Fruit fly (Drosophila melanogaster): ENCODE results near the gene yata.

yata gene

DNA sequence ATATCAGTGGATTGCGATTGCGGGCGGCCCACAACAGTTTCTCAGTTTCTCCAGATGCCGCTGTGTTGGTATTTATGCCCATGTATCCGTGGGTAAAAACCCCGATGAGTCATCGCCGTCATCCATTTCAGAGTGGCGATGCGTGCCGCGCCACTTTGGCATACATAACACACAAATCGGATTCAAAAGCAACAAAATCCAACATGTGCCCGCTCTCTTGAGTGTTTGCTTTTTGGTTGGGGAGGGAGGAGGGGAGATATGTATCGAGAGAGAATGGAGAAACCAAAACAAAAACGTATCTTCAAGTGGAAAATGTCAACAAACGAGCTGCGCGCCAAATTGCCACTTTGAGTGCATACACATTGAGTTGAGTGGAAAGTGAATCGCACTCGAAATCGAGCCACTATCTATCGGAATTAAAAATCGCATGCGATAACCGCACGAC is 22.6 kb downstream of the yata start (continued):
- TF ChIP-seq HLH3B (GFP tag; IDR thresholded peaks at IDR 0.05) = peak; percentile 30; the same call in 1 of the 2 replicates
- TF ChIP-seq Dref (GFP tag; IDR thresholded peaks at IDR 0.05) = no peak
- peak; percentile 50; the same call in 1 of the 2 replicates for TF ChIP-seq stc (GFP tag; IDR thresholded peaks at IDR 0.05)
- TF ChIP-seq gro (GFP tag; optimal IDR thresholded peaks at IDR 0.05) = no peak
- TF ChIP-seq CG18262 (tag; optimal IDR thresholded peaks at IDR 0.05) = no peak
- no peak for TF ChIP-seq CG17912 (GFP tag; optimal IDR thresholded peaks at IDR 0.05)
- no peak for TF ChIP-seq br (optimal IDR thresholded peaks at IDR 0.05)
- no peak for TF ChIP-seq CG10543 (GFP tag; optimal IDR thresholded peaks at IDR 0.05)
- TF ChIP-seq Ptx1 (GFP tag; IDR thresholded peaks at IDR 0.05) = no peak
- no peak for TF ChIP-seq CG17612 (GFP tag; IDR thresholded peaks at IDR 0.05)
- no peak for TF ChIP-seq Oli (tag; optimal IDR thresholded peaks at IDR 0.05)
- no peak for TF ChIP-seq HmgD (GFP tag; optimal IDR thresholded peaks at IDR 0.05)
- no peak for TF ChIP-seq pfk (GFP tag; optimal IDR thresholded peaks at IDR 0.05)
- peak; percentile 59 for TF ChIP-seq Deaf1 (tag; optimal IDR thresholded peaks at IDR 0.05)
- TF ChIP-seq Ets97D (GFP tag; optimal IDR thresholded peaks at IDR 0.05) = no peak
- TF ChIP-seq knrl (GFP tag; IDR thresholded peaks at IDR 0.05; ENCODE audit: partially characterized antibody) = no peak
- no peak; the same call in 1 of the 2 replicates for TF ChIP-seq ranshi (GFP tag; IDR thresholded peaks at IDR 0.05)
- no peak for TF ChIP-seq Antp (GFP tag; optimal IDR thresholded peaks at IDR 0.05)
- TF ChIP-seq ap (GFP tag; IDR thresholded peaks at IDR 0.05) = no peak
- no peak for TF ChIP-seq Six4 (GFP tag; optimal IDR thresholded peaks at IDR 0.05)
- no peak for TF ChIP-seq Dek (tag; optimal IDR thresholded peaks at IDR 0.05)
- no peak for TF ChIP-seq CG2712 (tag; optimal IDR thresholded peaks at IDR 0.05)
- TF ChIP-seq CG4404 (GFP tag; IDR thresholded peaks at IDR 0.05) = no peak
- no peak for TF ChIP-seq CG1529 (GFP tag; optimal IDR thresholded peaks at IDR 0.05)
- TF ChIP-seq chn (GFP tag; optimal IDR thresholded peaks at IDR 0.05) = no peak
- no peak for TF ChIP-seq vfl (GFP tag; optimal IDR thresholded peaks at IDR 0.05)
- TF ChIP-seq unc-4 (GFP tag; IDR thresholded peaks at IDR 0.05; ENCODE audit: partially characterized antibody) = peak; percentile 30; the same call in 1 of the 2 replicates
- TF ChIP-seq Kr (GFP tag; optimal IDR thresholded peaks at IDR 0.05) = no peak
- TF ChIP-seq Hmx (GFP tag; optimal IDR thresholded peaks at IDR 0.05) = no peak
- TF ChIP-seq CG15479 (GFP tag; optimal IDR thresholded peaks at IDR 0.05) = peak; percentile 65
- no peak for TF ChIP-seq CG2116 (GFP tag; optimal IDR thresholded peaks at IDR 0.05)
- peak; percentile 57 for TF ChIP-seq Dp (GFP tag; optimal IDR thresholded peaks at IDR 0.05)
- no peak for TF ChIP-seq CG10959 (GFP tag; IDR thresholded peaks at IDR 0.05)
- no peak for TF ChIP-seq Xbp1 (GFP tag; optimal IDR thresholded peaks at IDR 0.05)
- no peak for TF ChIP-seq CG7839 (tag; optimal IDR thresholded peaks at IDR 0.05)
- no peak for TF ChIP-seq Optix (GFP tag; IDR thresholded peaks at IDR 0.05)
- TF ChIP-seq CG13123 (GFP tag; optimal IDR thresholded peaks at IDR 0.05) = no peak
- TF ChIP-seq inv (GFP tag; IDR thresholded peaks at IDR 0.05; ENCODE audit: partially characterized antibody) = peak; percentile 33; the same call in 1 of the 2 replicates
- TF ChIP-seq Sin3A (optimal IDR thresholded peaks at IDR 0.05) = no peak
- peak; percentile 69; the same call in 1 of the 2 replicates for TF ChIP-seq sna (GFP tag; IDR thresholded peaks at IDR 0.05; ENCODE audit: partially characterized antibody)
- TF ChIP-seq trem (tag; optimal IDR thresholded peaks at IDR 0.05) = no peak
- no peak for TF ChIP-seq H2.0 (GFP tag; IDR thresholded peaks at IDR 0.05)
- no peak for TF ChIP-seq CG12391 (tag; optimal IDR thresholded peaks at IDR 0.05)
- TF ChIP-seq amos (GFP tag; IDR thresholded peaks at IDR 0.05; ENCODE audit: partially characterized antibody) = peak; percentile 69; the same call in 1 of the 2 replicates
- no peak for TF ChIP-seq repo (GFP tag; optimal IDR thresholded peaks at IDR 0.05)
- no peak for TF ChIP-seq jumu (GFP tag; optimal IDR thresholded peaks at IDR 0.05)
- no peak for TF ChIP-seq shn (GFP tag; optimal IDR thresholded peaks at IDR 0.05)
- peak; percentile 87 for TF ChIP-seq CG34224 (GFP tag; IDR thresholded peaks at IDR 0.05; ENCODE audit: partially characterized antibody)
- no peak for TF ChIP-seq Abd-B (GFP tag; optimal IDR thresholded peaks at IDR 0.05)
- TF ChIP-seq CG12659 (GFP tag; optimal IDR thresholded peaks at IDR 0.05) = no peak
- TF ChIP-seq scrt (GFP tag; optimal IDR thresholded peaks at IDR 0.05) = no peak
- TF ChIP-seq pum (GFP tag; optimal IDR thresholded peaks at IDR 0.05) = no peak

All from whole organism, embryonic.